Worm (Caenorhabditis elegans) whole organism, L3 larva: ENCODE data around the gene Y2H9A.6.

Experiments
- R02D3.7 ChIP-seq: fragments of 150-350 bp; optimal IDR thresholded peaks from 2 replicates; lab custom pipeline; 2014; ENCODE audit warnings: missing biosample characterization, missing genetic modification characterization
- ZK546.5 ChIP-seq: sonication (generic microtip); optimal IDR thresholded peaks from 2 replicates; lab custom pipeline; 2017; ENCODE audit warnings: missing biosample characterization, missing genetic modification characterization
- aly-2 ChIP-seq: fragments of 150-350 bp; optimal IDR thresholded peaks from 2 replicates; lab custom pipeline; 2014; ENCODE audit warnings: missing biosample characterization, missing genetic modification characterization
- ama-1 ChIP-seq: fragments of 150-350 bp; optimal IDR thresholded peaks from 2 replicates; lab custom pipeline; 2018
- ceh-28 ChIP-seq: fragments of 150-350 bp; optimal IDR thresholded peaks from 2 replicates; lab custom pipeline; 2014; ENCODE audit warnings: missing biosample characterization, missing genetic modification reagents, missing genetic modification characterization
- ceh-82 ChIP-seq: fragments of 150-350 bp; optimal IDR thresholded peaks from 2 replicates; lab custom pipeline; 2014; ENCODE audit warnings: missing biosample characterization, missing genetic modification characterization
- ceh-9 ChIP-seq: sonication (generic microtip); optimal IDR thresholded peaks from 2 replicates; lab custom pipeline; 2018; ENCODE audit warnings: missing biosample characterization, missing genetic modification characterization
- daf-12 ChIP-seq: fragments of 150-350 bp; optimal IDR thresholded peaks from 2 replicates; lab custom pipeline; 2014; ENCODE audit warnings: missing biosample characterization, missing genetic modification reagents, missing genetic modification characterization
- egl-27 ChIP-seq: sonication (generic microtip); optimal IDR thresholded peaks from 4 replicates; lab custom pipeline; 2017; ENCODE audit warnings: missing biosample characterization, missing genetic modification reagents, missing genetic modification characterization
- egl-5 ChIP-seq: fragments of 150-350 bp; optimal IDR thresholded peaks from 2 replicates; lab custom pipeline; 2017; ENCODE audit warnings: missing biosample characterization, missing genetic modification reagents, missing genetic modification characterization, inconsistent platforms
- elt-2 ChIP-seq: sonication (generic microtip); optimal IDR thresholded peaks from 2 replicates; lab custom pipeline; 2016; ENCODE audit warnings: missing genetic modification reagents, mild to moderate bottlenecking, missing genetic modification characterization, missing compliant biosample characterization
- elt-3 ChIP-seq, 3 experiments: fragments of 150-350 bp in 1 of 3; sonication (generic microtip) in 2 of 3; optimal IDR thresholded peaks; 2 replicates in 2 of 3; 4 replicates in 1 of 3; lab custom pipeline; 2014 to 2017; ENCODE audit warnings: missing biosample characterization in 3 of 3, missing genetic modification characterization in 3 of 3
- fkh-10 ChIP-seq: sonication (generic microtip); optimal IDR thresholded peaks from 2 replicates; lab custom pipeline; 2017; ENCODE audit warnings: missing biosample characterization, missing genetic modification reagents, missing genetic modification characterization
- fkh-2 ChIP-seq: fragments of 150-350 bp; optimal IDR thresholded peaks from 2 replicates; lab custom pipeline; 2014; ENCODE audit warnings: missing biosample characterization, missing genetic modification reagents, missing genetic modification characterization
- hmg-11 ChIP-seq: sonication (generic microtip); optimal IDR thresholded peaks from 2 replicates; lab custom pipeline; 2016; ENCODE audit warnings: missing genetic modification characterization, missing compliant biosample characterization
- jun-1 ChIP-seq: fragments of 150-350 bp; optimal IDR thresholded peaks from 2 replicates; lab custom pipeline; 2014; ENCODE audit warnings: missing biosample characterization, missing genetic modification reagents, missing genetic modification characterization
- lin-15B ChIP-seq: fragments of 150-350 bp; optimal IDR thresholded peaks from 2 replicates; lab custom pipeline; 2014; ENCODE audit warnings: missing biosample characterization, missing genetic modification characterization
- lin-39 ChIP-seq: fragments of 150-350 bp; optimal IDR thresholded peaks from 2 replicates; lab custom pipeline; 2018; ENCODE audit warnings: missing biosample characterization, missing genetic modification reagents, missing genetic modification characterization
- mdl-1 ChIP-seq: fragments of 150-350 bp; optimal IDR thresholded peaks from 2 replicates; lab custom pipeline; 2014; ENCODE audit warnings: missing biosample characterization, missing genetic modification characterization
- mml-1 ChIP-seq: fragments of 150-350 bp; sonication (generic microtip); optimal IDR thresholded peaks from 3 replicates; lab custom pipeline; 2014; ENCODE audit warnings: missing biosample characterization, missing genetic modification characterization
- nhr-12 ChIP-seq: fragments of 150-350 bp; optimal IDR thresholded peaks from 2 replicates; lab custom pipeline; 2014; ENCODE audit warnings: missing biosample characterization, missing genetic modification characterization
- nhr-23 ChIP-seq: fragments of 150-350 bp; optimal IDR thresholded peaks from 2 replicates; lab custom pipeline; 2014; ENCODE audit warnings: missing biosample characterization, missing genetic modification reagents, missing genetic modification characterization
- nhr-25 ChIP-seq: sonication (generic microtip); optimal IDR thresholded peaks from 2 replicates; lab custom pipeline; 2017; ENCODE audit warnings: missing biosample characterization, missing genetic modification characterization
- nhr-28 ChIP-seq: fragments of 150-350 bp; optimal IDR thresholded peaks from 2 replicates; lab custom pipeline; 2014; ENCODE audit warnings: missing biosample characterization, missing genetic modification characterization
- nhr-43 ChIP-seq: sonication (generic microtip); optimal IDR thresholded peaks from 2 replicates; lab custom pipeline; 2016; ENCODE audit warnings: mild to moderate bottlenecking, missing genetic modification characterization, missing compliant biosample characterization; ENCODE audit not compliant: poor library complexity, severe bottlenecking
- nhr-67 ChIP-seq: fragments of 150-350 bp; optimal IDR thresholded peaks from 2 replicates; lab custom pipeline; 2014; ENCODE audit warnings: missing biosample characterization, missing genetic modification characterization
- nhr-76 ChIP-seq: fragments of 150-350 bp; sonication (generic microtip); optimal IDR thresholded peaks from 5 replicates; lab custom pipeline; 2014; ENCODE audit warnings: missing biosample characterization, missing genetic modification characterization
- nhr-77 ChIP-seq: fragments of 150-350 bp; optimal IDR thresholded peaks from 2 replicates; lab custom pipeline; 2014; ENCODE audit warnings: missing biosample characterization, missing genetic modification characterization
- pha-4 ChIP-seq: fragments of 150-350 bp; optimal IDR thresholded peaks from 2 replicates; lab custom pipeline; 2014; ENCODE audit warnings: missing biosample characterization, missing genetic modification reagents, missing genetic modification characterization
- pqm-1 ChIP-seq: fragments of 150-350 bp; optimal IDR thresholded peaks from 2 replicates; lab custom pipeline; 2017; ENCODE audit warnings: missing biosample characterization, missing genetic modification characterization, inconsistent platforms
- sea-2 ChIP-seq: fragments of 150-350 bp; sonication (generic microtip); optimal IDR thresholded peaks from 4 replicates; lab custom pipeline; 2014; ENCODE audit warnings: missing biosample characterization, missing genetic modification reagents, missing genetic modification characterization
- skn-1 ChIP-seq: fragments of 150-350 bp; optimal IDR thresholded peaks from 2 replicates; lab custom pipeline; 2014; ENCODE audit warnings: missing biosample characterization, missing genetic modification characterization
- snpc-4 ChIP-seq: fragments of 150-350 bp; optimal IDR thresholded peaks from 2 replicates; lab custom pipeline; 2014; ENCODE audit warnings: missing biosample characterization, missing genetic modification characterization
- tbx-2 ChIP-seq: sonication (generic microtip); optimal IDR thresholded peaks from 2 replicates; lab custom pipeline; 2016; ENCODE audit warnings: mild to moderate bottlenecking, missing genetic modification characterization, missing compliant biosample characterization
- zag-1 ChIP-seq: fragments of 150-350 bp; optimal IDR thresholded peaks from 2 replicates; lab custom pipeline; 2014; ENCODE audit warnings: missing biosample characterization, missing genetic modification characterization
- ztf-11 ChIP-seq: fragments of 150-350 bp; optimal IDR thresholded peaks from 2 replicates; lab custom pipeline; 2014; ENCODE audit warnings: missing biosample characterization, missing genetic modification characterization
- ztf-4 ChIP-seq: fragments of 150-350 bp; optimal IDR thresholded peaks from 2 replicates; lab custom pipeline; 2014; ENCODE audit warnings: missing biosample characterization, missing genetic modification characterization

Gene Y2H9A.6

DNA sequence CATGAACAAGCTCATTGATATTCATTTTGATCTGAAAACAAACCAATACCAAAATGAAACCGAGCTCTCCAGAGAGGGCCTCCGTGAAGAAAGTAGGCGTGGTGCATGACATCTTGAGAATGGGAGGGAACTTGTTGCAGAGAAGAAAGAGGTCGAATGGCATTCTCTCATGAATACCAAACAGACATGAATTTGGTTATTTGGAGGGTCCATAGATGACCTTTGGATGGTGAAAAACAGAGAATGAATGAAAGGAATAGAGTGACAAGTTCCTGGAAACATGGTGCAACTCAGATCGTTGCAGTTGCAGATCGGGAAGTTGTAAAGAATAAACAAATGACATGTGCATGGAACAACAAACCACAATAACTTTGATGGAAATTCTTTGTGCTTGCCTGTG, 32.7 kb downstream of the Y2H9A.6 start, which contains the start of gene T10G3.8:
Gene T10G3.8, minus strand, starts transcription at position 101 of the 400 bp plus-strand sequence.
- TF ChIP-seq nhr-43 (tag; lab: Kevin White, UChicago) (no peak), skn-1 (no peak), tbx-2 (tag; lab: Kevin White, UChicago) (no peak), nhr-67 (tag; lab: Kevin White, UChicago) (no peak), lin-39 (tag; lab: Kevin White, UChicago) (no peak), ztf-11 (tag; lab: Kevin White, UChicago) (no peak), fkh-2 (no peak), nhr-77 (tag; lab: Kevin White, UChicago) (no peak), R02D3.7 (tag; lab: Kevin White, UChicago) (no peak), egl-27 (tag; lab: Kevin White, UChicago) (no peak), ceh-82 (tag; lab: Kevin White, UChicago) (no peak), ama-1 (lab: Kevin White, UChicago) (no peak), egl-5 (tag; lab: Kevin White, UChicago) (no peak)

ce11 chrV:13479766-13480165, 36.1 kb downstream of the Y2H9A.6 start, which contains the start of gene T10G3.2:
Gene T10G3.2 (minus strand): TSS chrV:13479866.
- no peak for TF ChIP-seq nhr-76
- TF ChIP-seq nhr-77 (tag; lab: Kevin White, UChicago) = no peak
- no peak for TF ChIP-seq nhr-12 (tag; lab: Kevin White, UChicago)
- TF ChIP-seq nhr-25 (tag; lab: Kevin White, UChicago) = no peak
- no peak for TF ChIP-seq jun-1 (tag; lab: Kevin White, UChicago)

DNA sequence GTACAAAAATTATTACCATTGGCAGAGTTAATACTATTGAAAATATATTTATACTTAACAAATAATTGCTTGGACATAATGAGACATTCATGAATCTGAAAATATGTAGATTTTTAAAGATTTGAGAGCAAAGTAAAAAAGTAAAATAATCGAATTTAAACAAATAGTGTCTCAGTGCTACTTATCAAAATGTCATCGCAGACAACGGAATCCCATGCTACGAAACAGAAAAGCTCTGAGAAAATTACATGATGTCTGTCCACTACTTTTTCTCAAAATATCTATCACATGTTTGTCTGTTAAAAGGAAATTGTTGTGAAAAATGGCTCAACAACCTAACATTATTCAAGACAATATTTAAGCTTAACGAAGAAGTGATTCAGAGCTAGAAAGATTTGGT, 40.7 kb downstream of the Y2H9A.6 start, which contains the start of gene T10G3.4:
Gene T10G3.4, minus strand, starts transcription at position 101 of the 400 bp plus-strand sequence.
- TF ChIP-seq aly-2 (tag; lab: Kevin White, UChicago) (no peak), nhr-43 (tag; lab: Kevin White, UChicago) (no peak), zag-1 (tag; lab: Kevin White, UChicago) (no peak), nhr-28 (tag; lab: Kevin White, UChicago) (no peak), elt-2 (no peak), ceh-9 (no peak), nhr-76 (no peak), ceh-28 (tag; lab: Kevin White, UChicago) (no peak), pha-4 (tag; lab: Kevin White, UChicago) (no peak), ceh-82 (tag; lab: Kevin White, UChicago) (no peak), fkh-10 (GFP tag; lab: Kevin White, UChicago) (no peak), jun-1 (tag; lab: Kevin White, UChicago) (no peak), pqm-1 (tag; lab: Kevin White, UChicago) (no peak), nhr-23 (tag; lab: Kevin White, UChicago) (no peak), ztf-4 (no peak), nhr-12 (tag; lab: Kevin White, UChicago) (no peak), ama-1 (lab: Kevin White, UChicago) (no peak), lin-39 (tag; lab: Kevin White, UChicago) (no peak), snpc-4 (tag; lab: Kevin White, UChicago) (no peak)

DNA sequence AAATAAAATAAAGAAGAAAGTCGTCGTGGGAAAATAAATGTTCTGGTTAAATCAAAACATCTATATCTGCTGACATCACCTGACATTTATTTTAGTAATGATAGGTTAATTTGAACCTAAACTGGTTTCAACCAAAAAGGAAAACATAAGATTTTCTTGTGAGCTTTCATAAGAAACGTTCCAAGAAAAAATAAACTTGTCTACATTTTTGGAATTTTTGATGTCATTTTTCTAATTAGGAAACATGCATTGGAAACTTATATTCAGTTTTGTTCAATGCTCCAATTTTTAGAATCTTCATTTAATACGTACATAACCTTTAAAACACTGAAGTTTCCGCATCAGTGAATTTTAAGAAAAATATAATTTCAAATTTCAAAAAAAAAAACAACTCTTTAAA, 42.1 kb downstream of the Y2H9A.6 start:
- no peak for TF ChIP-seq jun-1 (tag; lab: Kevin White, UChicago)
- no peak for TF ChIP-seq lin-15B (tag; lab: Kevin White, UChicago)
- TF ChIP-seq ztf-4 = no peak
- TF ChIP-seq elt-3 (tag; optimal IDR thresholded peaks at IDR 0.05; lab: Kevin White, UChicago) = no peak
- no peak for TF ChIP-seq nhr-12 (tag; lab: Kevin White, UChicago)
- no peak for TF ChIP-seq skn-1
- TF ChIP-seq ZK546.5 (tag; lab: Kevin White, UChicago) = no peak
- TF ChIP-seq nhr-25 (tag; lab: Kevin White, UChicago) = no peak
- no peak for TF ChIP-seq sea-2
- TF ChIP-seq nhr-67 (tag; lab: Kevin White, UChicago) = no peak
- no peak for TF ChIP-seq daf-12
- no peak for TF ChIP-seq nhr-23 (tag; lab: Kevin White, UChicago)
- no peak for TF ChIP-seq egl-27 (tag; lab: Kevin White, UChicago)
- no peak for TF ChIP-seq mdl-1 (tag; lab: Kevin White, UChicago)
- TF ChIP-seq elt-2 = no peak
- TF ChIP-seq mml-1 (tag; lab: Kevin White, UChicago) = no peak
- no peak for TF ChIP-seq hmg-11 (tag; lab: Kevin White, UChicago)
